Worm (Caenorhabditis elegans) whole organism, early embryonic: Measurements from ENCODE around the gene C35B1.4.

Experiments
- B0310.2 ChIP-seq: sonication (generic microtip); optimal IDR thresholded peaks from 2 replicates; lab custom pipeline; 2016; ENCODE audit warnings: mild to moderate bottlenecking, missing genetic modification characterization, missing compliant biosample characterization
- F13C5.2 ChIP-seq: sonication (generic microtip); optimal IDR thresholded peaks from 2 replicates; lab custom pipeline; 2017; ENCODE audit warnings: mild to moderate bottlenecking, missing genetic modification characterization, inconsistent platforms, missing compliant biosample characterization
- aly-1 ChIP-seq: sonication (generic microtip); optimal IDR thresholded peaks from 2 replicates; lab custom pipeline; 2016; ENCODE audit warnings: missing genetic modification characterization, missing compliant biosample characterization
- ama-1 ChIP-seq: fragments of 150-350 bp; optimal IDR thresholded peaks from 2 replicates; lab custom pipeline; 2014
- ceh-13 ChIP-seq: fragments of 200-800 bp; sonication (Bioruptor generic); optimal IDR thresholded peaks from 2 replicates; lab custom pipeline; 2018; ENCODE audit warnings: mild to moderate bottlenecking, missing genetic modification characterization, missing compliant biosample characterization
- ceh-36 ChIP-seq: sonication (generic microtip); optimal IDR thresholded peaks from 2 replicates; lab custom pipeline; 2016; ENCODE audit warnings: missing genetic modification characterization, inconsistent platforms, missing compliant biosample characterization
- ets-7 ChIP-seq: sonication (generic microtip); optimal IDR thresholded peaks from 2 replicates; lab custom pipeline; 2016; ENCODE audit warnings: missing genotype, missing genetic modification characterization, missing compliant biosample characterization
- flt-1 ChIP-seq: fragments of 200-800 bp; sonication (Bioruptor generic); IDR thresholded peaks from 2 replicates; pipeline ENCODE4 v1.3.6; 2022; ENCODE audit warnings: missing genetic modification characterization, missing compliant biosample characterization
- hmbx-1 ChIP-seq: sonication (generic microtip); optimal IDR thresholded peaks from 2 replicates; lab custom pipeline; 2016; ENCODE audit warnings: mild to moderate bottlenecking, missing genetic modification characterization, missing compliant biosample characterization
- hmg-4 ChIP-seq: fragments of 200-800 bp; sonication (Bioruptor generic); optimal IDR thresholded peaks from 2 replicates; lab custom pipeline; 2018; ENCODE audit warnings: mild to moderate bottlenecking, missing genetic modification characterization, missing compliant biosample characterization
- hnd-1 ChIP-seq: sonication (generic microtip); optimal IDR thresholded peaks from 2 replicates; lab custom pipeline; 2016; ENCODE audit warnings: missing genetic modification characterization, missing compliant biosample characterization
- pes-1 ChIP-seq: fragments of 200-800 bp; sonication (Bioruptor generic); IDR thresholded peaks from 2 replicates; pipeline ENCODE4 v1.3.6; 2022; ENCODE audit warnings: missing genetic modification reagents, missing genetic modification characterization, missing compliant biosample characterization
- scrt-1 ChIP-seq: fragments of 200-800 bp; sonication (Bioruptor generic); IDR thresholded peaks from 2 replicates; pipeline ENCODE4 v1.3.6; 2022; ENCODE audit warnings: missing genetic modification characterization, missing compliant biosample characterization
- sea-1 ChIP-seq: fragments of 200-800 bp; sonication (Bioruptor generic); conservative IDR thresholded peaks from 2 replicates; pipeline ENCODE4 v1.3.6; 2022; ENCODE audit warnings: missing genetic modification characterization, missing compliant biosample characterization
- tbx-11 ChIP-seq: fragments of 200-800 bp; sonication (Bioruptor generic); IDR thresholded peaks from 2 replicates; pipeline ENCODE4 v1.3.6; 2022; ENCODE audit warnings: missing genetic modification characterization, missing compliant biosample characterization
- tbx-37 ChIP-seq: fragments of 200-800 bp; sonication (Bioruptor generic); conservative IDR thresholded peaks from 2 replicates; pipeline ENCODE4 v1.3.6; 2022; ENCODE audit warnings: missing genetic modification reagents, missing genetic modification characterization, missing compliant biosample characterization
- tra-4 ChIP-seq: sonication (generic microtip); optimal IDR thresholded peaks from 2 replicates; lab custom pipeline; 2017; ENCODE audit warnings: missing genetic modification characterization, missing compliant biosample characterization

C35B1.4 gene

DNA sequence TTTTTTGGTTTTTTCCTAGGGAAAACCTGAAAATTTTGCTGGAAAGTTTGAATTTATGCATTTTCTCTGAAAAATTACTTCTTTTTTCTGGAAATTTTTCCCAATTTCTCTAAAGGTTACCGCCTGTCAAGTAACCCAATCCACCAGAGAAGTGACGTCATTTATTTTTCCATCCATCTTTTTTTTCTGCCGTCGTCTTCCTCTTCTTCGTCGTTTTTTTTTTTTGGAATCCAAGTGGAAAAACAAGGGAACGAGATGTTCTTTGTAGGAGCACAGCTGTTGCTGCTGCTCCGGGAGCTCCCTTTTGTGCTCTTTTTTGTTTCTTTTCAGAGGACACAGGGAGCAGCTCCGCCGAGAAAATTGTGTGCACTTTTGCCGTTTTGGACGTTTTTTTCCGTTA lies 14.8 kb downstream of the C35B1.4 start:
- TF ChIP-seq aly-1 (tag; lab: Kevin White, UChicago) (no peak), F13C5.2 (no peak), tbx-11 (GFP tag; lab: Robert Waterston, UW) (no peak), scrt-1 (GFP tag; lab: Robert Waterston, UW) (no peak), hmbx-1 (tag; lab: Kevin White, UChicago) (no peak), pes-1 (GFP tag; lab: Robert Waterston, UW) (no peak), flt-1 (no peak)

DNA sequence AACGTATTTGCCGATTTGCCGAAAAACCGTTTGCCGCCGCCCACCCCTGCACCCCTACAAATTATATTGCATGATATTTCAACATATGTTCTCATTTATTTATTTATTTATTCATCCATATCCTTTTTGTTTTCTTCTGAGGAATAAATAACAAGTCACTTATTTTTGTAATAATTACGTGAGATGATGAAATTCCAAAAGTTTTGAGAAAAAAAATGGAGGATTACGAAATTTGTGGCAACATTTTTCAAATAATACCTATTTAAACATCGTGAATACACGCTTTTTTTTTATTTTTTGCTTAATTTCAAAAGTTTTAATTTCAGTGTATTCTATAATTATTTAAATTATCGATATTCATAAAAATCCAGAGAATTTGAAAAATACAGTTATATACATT lies 17.3 kb downstream of the C35B1.4 start:
- TF ChIP-seq tbx-37 (GFP tag; lab: Robert Waterston, UW) (no peak), hmg-4 (no peak), ets-7 (tag; lab: Kevin White, UChicago) (no peak), ceh-36 (tag; lab: Kevin White, UChicago) (no peak), scrt-1 (GFP tag; lab: Robert Waterston, UW) (no peak), tbx-11 (GFP tag; lab: Robert Waterston, UW) (no peak), pes-1 (GFP tag; lab: Robert Waterston, UW) (no peak), aly-1 (tag; lab: Kevin White, UChicago) (no peak), B0310.2 (tag; lab: Kevin White, UChicago) (no peak), tra-4 (tag; lab: Kevin White, UChicago) (no peak), ama-1 (lab: Kevin White, UChicago) (no peak), ceh-13 (GFP tag; lab: Kevin White, UChicago) (no peak), hnd-1 (tag; lab: Kevin White, UChicago) (no peak), flt-1 (no peak), hmbx-1 (tag; lab: Kevin White, UChicago) (no peak), sea-1 (GFP tag; lab: Robert Waterston, UW) (no peak), F13C5.2 (no peak)

DNA sequence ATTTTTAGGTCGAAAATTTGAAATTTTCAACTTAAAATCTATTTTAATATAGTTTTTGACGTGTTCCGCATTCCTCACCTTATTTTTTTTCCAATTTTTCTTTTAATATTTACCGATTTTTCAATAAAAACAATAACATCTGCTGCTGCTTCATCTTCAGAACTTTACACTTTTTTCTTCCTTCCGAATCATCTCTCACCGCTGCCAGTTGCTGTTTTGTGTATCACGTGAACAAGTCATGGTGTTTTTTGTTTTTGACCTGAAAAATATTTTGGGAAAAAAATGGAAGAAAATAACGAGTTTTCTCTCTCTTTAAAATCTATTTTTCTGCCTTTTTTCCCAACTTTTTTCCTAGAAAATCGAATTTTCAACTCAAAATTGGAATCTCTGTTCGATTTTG lies 20.2 kb downstream of the C35B1.4 start:
- TF ChIP-seq hmg-4, result no peak
- no peak for TF ChIP-seq hnd-1 (tag; lab: Kevin White, UChicago)
- no peak for TF ChIP-seq tbx-11 (GFP tag; lab: Robert Waterston, UW)
- no peak for TF ChIP-seq pes-1 (GFP tag; lab: Robert Waterston, UW)
- TF ChIP-seq sea-1 (GFP tag; lab: Robert Waterston, UW), result no peak

DNA sequence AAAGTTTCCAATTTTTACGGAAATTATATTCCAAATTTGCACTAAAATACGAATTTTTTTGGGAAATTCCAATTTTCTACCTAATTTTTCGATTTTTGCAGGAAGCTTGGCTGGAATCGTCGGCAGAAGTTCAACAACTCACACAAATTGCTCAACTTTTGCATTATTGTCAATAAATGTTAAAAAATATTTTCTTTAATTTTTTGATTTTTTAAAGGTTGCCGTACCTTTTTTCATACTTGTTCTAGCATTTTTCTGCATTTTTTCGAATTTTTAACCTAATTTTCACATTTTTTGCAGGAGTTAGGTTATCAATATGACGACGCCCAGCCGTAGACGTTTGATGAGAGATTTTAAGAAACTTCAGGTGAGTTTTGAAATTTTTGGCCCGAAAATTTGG lies 23.1 kb downstream of the C35B1.4 start, which contains the start of gene ubc-1:
ubc-1 (plus strand) TSS at position 301 of the 400 bp plus-strand sequence.
- no peak for TF ChIP-seq flt-1
- TF ChIP-seq hmbx-1 (tag; lab: Kevin White, UChicago), result no peak
- TF ChIP-seq ceh-13 (GFP tag; lab: Kevin White, UChicago), result no peak
- TF ChIP-seq hmg-4, result no peak
- no peak for TF ChIP-seq pes-1 (GFP tag; lab: Robert Waterston, UW)
- TF ChIP-seq hnd-1 (tag; lab: Kevin White, UChicago), result no peak
- no peak for TF ChIP-seq tbx-37 (GFP tag; lab: Robert Waterston, UW)
- no peak for TF ChIP-seq ets-7 (tag; lab: Kevin White, UChicago)
- TF ChIP-seq F13C5.2, result no peak
- no peak for TF ChIP-seq ceh-36 (tag; lab: Kevin White, UChicago)
- TF ChIP-seq tra-4 (tag; lab: Kevin White, UChicago), result no peak
- no peak for TF ChIP-seq tbx-11 (GFP tag; lab: Robert Waterston, UW)
- no peak for TF ChIP-seq sea-1 (GFP tag; lab: Robert Waterston, UW)
- TF ChIP-seq scrt-1 (GFP tag; lab: Robert Waterston, UW), result no peak
- TF ChIP-seq aly-1 (tag; lab: Kevin White, UChicago), result no peak
- no peak for TF ChIP-seq ama-1 (lab: Kevin White, UChicago)
- no peak for TF ChIP-seq B0310.2 (tag; lab: Kevin White, UChicago)

DNA sequence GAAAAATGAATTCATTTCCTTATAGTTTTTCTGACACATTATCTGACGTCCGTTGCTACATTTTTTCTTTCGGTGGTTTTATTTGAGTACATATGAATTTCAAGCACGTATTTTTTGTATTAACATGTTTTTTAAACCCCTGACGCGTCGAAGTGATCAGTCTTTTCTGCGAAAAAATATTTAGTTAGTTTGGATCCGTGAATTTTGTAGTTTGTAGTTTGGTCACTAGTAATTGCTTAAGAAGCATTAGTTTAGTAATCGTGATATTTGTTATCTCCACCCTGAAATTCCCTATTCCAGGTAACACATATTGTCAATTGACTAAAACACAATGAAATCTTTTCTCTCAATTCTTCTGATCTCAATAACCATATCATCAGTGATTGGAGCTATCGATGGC lies 29.2 kb downstream of the C35B1.4 start, which contains the start of gene C35B1.7:
C35B1.7 (plus strand) TSS at position 301 of the 400 bp plus-strand sequence.
- no peak for TF ChIP-seq hmbx-1 (tag; lab: Kevin White, UChicago)
- TF ChIP-seq sea-1 (GFP tag; lab: Robert Waterston, UW), result no peak
- TF ChIP-seq hmg-4, result no peak
- TF ChIP-seq F13C5.2, result no peak
- TF ChIP-seq pes-1 (GFP tag; lab: Robert Waterston, UW), result no peak
- no peak for TF ChIP-seq flt-1
- TF ChIP-seq tbx-37 (GFP tag; lab: Robert Waterston, UW), result no peak
- TF ChIP-seq ceh-13 (GFP tag; lab: Kevin White, UChicago), result no peak
- no peak for TF ChIP-seq ama-1 (lab: Kevin White, UChicago)
- no peak for TF ChIP-seq ceh-36 (tag; lab: Kevin White, UChicago)
- no peak for TF ChIP-seq hnd-1 (tag; lab: Kevin White, UChicago)

DNA sequence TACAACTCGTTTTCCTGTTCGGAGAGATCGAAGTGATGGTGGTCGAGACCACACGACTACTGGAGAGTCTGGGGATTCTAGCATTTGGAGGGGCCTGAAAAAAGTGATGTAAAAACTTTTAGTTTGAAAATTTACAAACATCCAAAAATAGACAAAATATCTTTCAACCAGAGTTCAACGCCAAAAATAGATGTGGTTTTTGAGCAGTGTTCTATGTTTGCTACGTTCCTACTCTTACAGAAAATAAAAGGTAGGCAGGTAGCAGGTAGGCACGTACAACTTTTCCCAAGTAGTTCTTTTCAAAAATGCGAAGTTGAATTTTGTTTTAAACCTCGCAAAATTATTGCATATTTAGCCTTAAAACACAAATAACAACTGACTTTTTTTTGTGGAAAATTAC lies 32.8 kb downstream of the C35B1.4 start, which contains the start of gene F49F1.14:
F49F1.14 (minus strand) TSS at position 101 of the 400 bp plus-strand sequence.
- TF ChIP-seq ama-1 (lab: Kevin White, UChicago) (no peak), flt-1 (no peak), tbx-11 (GFP tag; lab: Robert Waterston, UW) (no peak), ceh-36 (tag; lab: Kevin White, UChicago) (no peak)

DNA sequence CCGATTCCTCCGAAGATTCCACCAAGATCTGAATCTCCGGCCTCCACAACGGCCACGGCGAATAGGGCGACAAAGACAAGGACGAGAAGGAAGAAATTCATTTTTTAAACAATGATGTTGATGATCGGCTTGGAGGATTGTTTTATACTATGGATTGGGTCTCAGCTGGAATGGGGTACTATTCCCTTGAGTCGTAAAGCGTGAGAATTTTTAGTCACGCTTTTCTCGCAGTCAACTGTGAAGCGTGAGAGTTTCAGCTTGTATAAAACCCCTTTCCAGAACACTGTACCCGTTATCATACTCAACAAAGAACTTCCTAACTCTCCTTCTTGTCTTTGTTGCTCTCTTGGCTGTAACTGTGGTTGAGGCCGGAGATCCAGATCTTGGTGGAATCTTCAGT lies 34.9 kb downstream of the C35B1.4 start, which contains the start of gene F49F1.15:
F49F1.15 (minus strand) TSS at position 101 of the 400 bp plus-strand sequence.
- TF ChIP-seq ama-1 (lab: Kevin White, UChicago), result no peak
- TF ChIP-seq ceh-13 (GFP tag; lab: Kevin White, UChicago), result no peak
- no peak for TF ChIP-seq ceh-36 (tag; lab: Kevin White, UChicago)
- no peak for TF ChIP-seq ets-7 (tag; lab: Kevin White, UChicago)
- TF ChIP-seq tbx-11 (GFP tag; lab: Robert Waterston, UW), result no peak
- no peak for TF ChIP-seq tbx-37 (GFP tag; lab: Robert Waterston, UW)
- no peak for TF ChIP-seq sea-1 (GFP tag; lab: Robert Waterston, UW)
- TF ChIP-seq scrt-1 (GFP tag; lab: Robert Waterston, UW), result no peak
- no peak for TF ChIP-seq tra-4 (tag; lab: Kevin White, UChicago)
- TF ChIP-seq F13C5.2, result no peak
- no peak for TF ChIP-seq aly-1 (tag; lab: Kevin White, UChicago)
